Fruit fly (Drosophila melanogaster) whole organism, embryonic: ENCODE results near the gene Dhps.

Experiments
- B-H1 ChIP-seq: fragments of 200-800 bp; sonication (Bioruptor generic); IDR thresholded peaks from 3 replicates; pipeline ENCODE4 v1.3.6; 2022; ENCODE audit warnings: missing biosample characterization, missing genetic modification characterization
- CG10366 ChIP-seq: fragments of 200-800 bp; sonication (Bioruptor generic); IDR thresholded peaks from 2 replicates; pipeline ENCODE4 v1.3.6; 2022; ENCODE audit warnings: missing biosample characterization, missing genetic modification characterization
- CG11247 ChIP-seq: fragments of 200-800 bp; sonication (Bioruptor generic); IDR thresholded peaks from 2 replicates; pipeline ENCODE4 v1.3.6; 2022; ENCODE audit warnings: missing biosample characterization, missing genetic modification characterization
- CG11504 ChIP-seq: fragments of 200-800 bp; sonication (Bioruptor generic); optimal IDR thresholded peaks from 3 replicates; lab custom pipeline; 2019; ENCODE audit warnings: missing biosample characterization, mild to moderate bottlenecking, missing genetic modification characterization, moderate library complexity
- CG12071 ChIP-seq: fragments of 200-800 bp; sonication (Bioruptor generic); optimal IDR thresholded peaks from 3 replicates; lab custom pipeline; 2018; ENCODE audit warnings: missing biosample characterization, mild to moderate bottlenecking, missing genetic modification characterization
- CG12299 ChIP-seq: fragments of 200-800 bp; sonication (Bioruptor generic); optimal IDR thresholded peaks from 2 replicates; lab custom pipeline; 2018; ENCODE audit warnings: missing biosample characterization, mild to moderate bottlenecking, missing genetic modification characterization
- CG13123 ChIP-seq: fragments of 200-800 bp; sonication (Bioruptor generic); optimal IDR thresholded peaks from 2 replicates; lab custom pipeline; 2016; ENCODE audit warnings: missing biosample characterization, missing genetic modification characterization
- CG13287 ChIP-seq: fragments of 200-800 bp; sonication (Bioruptor generic); IDR thresholded peaks from 2 replicates; pipeline ENCODE4 v1.3.6; 2022; ENCODE audit warnings: missing biosample characterization, missing genetic modification characterization; ENCODE audit not compliant: partially characterized antibody
- CG14441 ChIP-seq: fragments of 200-800 bp; sonication (Bioruptor generic); IDR thresholded peaks from 2 replicates; pipeline ENCODE4 v1.3.6; 2022; ENCODE audit warnings: missing biosample characterization, missing genetic modification characterization
- CG1603 ChIP-seq: fragments of 200-800 bp; sonication (Bioruptor generic); optimal IDR thresholded peaks from 2 replicates; lab custom pipeline; 2019; ENCODE audit warnings: missing biosample characterization, mild to moderate bottlenecking, missing genetic modification characterization, moderate library complexity
- CG17612 ChIP-seq: fragments of 200-800 bp; sonication (Bioruptor generic); IDR thresholded peaks from 2 replicates; pipeline ENCODE4 v1.3.6; 2022; ENCODE audit warnings: missing biosample characterization, missing genetic modification characterization
- CG18619 ChIP-seq: fragments of 200-800 bp; sonication (Bioruptor generic); optimal IDR thresholded peaks from 3 replicates; lab custom pipeline; 2017; ENCODE audit warnings: missing biosample characterization, mild to moderate bottlenecking, missing genetic modification characterization
- CG2120 ChIP-seq: fragments of 200-800 bp; sonication (Bioruptor generic); optimal IDR thresholded peaks from 3 replicates; lab custom pipeline; 2016; ENCODE audit warnings: missing biosample characterization, missing genetic modification characterization
- CG31388 ChIP-seq: fragments of 200-800 bp; sonication (Bioruptor generic); optimal IDR thresholded peaks from 2 replicates; lab custom pipeline; 2016; ENCODE audit warnings: missing biosample characterization, missing genetic modification characterization
- CG32767 ChIP-seq: fragments of 200-800 bp; sonication (Bioruptor generic); IDR thresholded peaks from 2 replicates; pipeline ENCODE4 v1.3.6; 2022; ENCODE audit warnings: missing biosample characterization, missing genetic modification characterization
- CG3847 ChIP-seq: fragments of 200-800 bp; sonication (Bioruptor generic); IDR thresholded peaks from 2 replicates; pipeline ENCODE4 v1.3.6; 2022; ENCODE audit warnings: missing biosample characterization, missing genetic modification characterization
- CG6175 ChIP-seq: fragments of 200-800 bp; sonication (Bioruptor generic); IDR thresholded peaks from 3 replicates; pipeline ENCODE4 v1.3.6; 2022; ENCODE audit warnings: missing biosample characterization, missing genetic modification characterization
- CG6683 ChIP-seq: fragments of 200-800 bp; sonication (Bioruptor generic); optimal IDR thresholded peaks from 2 replicates; lab custom pipeline; 2017; ENCODE audit warnings: missing biosample characterization, mild to moderate bottlenecking, missing genetic modification characterization, missing genetic modification reagents
- CG7372 ChIP-seq: fragments of 200-800 bp; sonication (Bioruptor generic); IDR thresholded peaks from 2 replicates; pipeline ENCODE4 v1.3.6; 2022; ENCODE audit warnings: missing biosample characterization, missing genetic modification characterization
- CG8089 ChIP-seq: fragments of 200-800 bp; sonication (Bioruptor generic); optimal IDR thresholded peaks from 3 replicates; lab custom pipeline; 2016; ENCODE audit warnings: missing biosample characterization, missing genetic modification characterization
- CG9817 ChIP-seq: fragments of 200-800 bp; sonication (Bioruptor generic); optimal IDR thresholded peaks from 2 replicates; lab custom pipeline; 2018; ENCODE audit warnings: missing biosample characterization, mild to moderate bottlenecking, missing genetic modification characterization, moderate library complexity
- CkIIα-i1 ChIP-seq: fragments of 200-800 bp; sonication (Bioruptor generic); IDR thresholded peaks from 2 replicates; pipeline ENCODE4 v1.3.6; 2022; ENCODE audit warnings: missing biosample characterization, missing genetic modification characterization
- Deaf1 ChIP-seq: fragments of 200-800 bp; optimal IDR thresholded peaks from 3 replicates; lab custom pipeline; 2019; ENCODE audit warnings: missing biosample characterization, mild to moderate bottlenecking, missing genetic modification characterization, moderate library complexity
- Dll ChIP-seq: fragments of 200-800 bp; sonication (Bioruptor generic); IDR thresholded peaks from 4 replicates; pipeline ENCODE4 v1.3.6; 2022; ENCODE audit warnings: missing biosample characterization, missing genetic modification characterization; ENCODE audit not compliant: partially characterized antibody
- Ets65A ChIP-seq: fragments of 200-800 bp; sonication (Bioruptor generic); peaks from one replicate; lab custom pipeline; 2016; ENCODE audit warnings: missing biosample characterization, missing genetic modification characterization
- Fer1 ChIP-seq: fragments of 200-800 bp; sonication (Bioruptor generic); optimal IDR thresholded peaks from 2 replicates; lab custom pipeline; 2017; ENCODE audit warnings: missing biosample characterization, mild to moderate bottlenecking, missing genetic modification characterization
- Fer3 ChIP-seq: fragments of 200-800 bp; sonication (Bioruptor generic); optimal IDR thresholded peaks from 2 replicates; lab custom pipeline; 2018; ENCODE audit warnings: missing biosample characterization, mild to moderate bottlenecking, missing genetic modification characterization, moderate library complexity
- H2.0 ChIP-seq: fragments of 200-800 bp; sonication (Bioruptor generic); IDR thresholded peaks from 2 replicates; pipeline ENCODE4 v1.3.6; 2022; ENCODE audit warnings: missing biosample characterization, missing genetic modification characterization
- Hr51 ChIP-seq, 2 experiments: fragments of 200-800 bp; sonication (Bioruptor generic); optimal IDR thresholded peaks; 2 replicates in 1 of 2; 3 replicates in 1 of 2; lab custom pipeline; 2016 to 2018; ENCODE audit warnings: missing biosample characterization in 2 of 2, missing genetic modification characterization in 2 of 2, mild to moderate bottlenecking in 1 of 2, moderate library complexity in 1 of 2
- Jarid2 ChIP-seq: fragments of 200-800 bp; sonication (Bioruptor generic); optimal IDR thresholded peaks from 3 replicates; lab custom pipeline; 2017; ENCODE audit warnings: mild to moderate bottlenecking, missing biosample characterization, missing genetic modification reagents, missing genetic modification characterization
- Max ChIP-seq: fragments of 200-800 bp; sonication (Bioruptor generic); optimal IDR thresholded peaks from 2 replicates; lab custom pipeline; 2016; ENCODE audit warnings: missing biosample characterization, mild to moderate bottlenecking, missing genetic modification characterization
- NC2β ChIP-seq: fragments of 200-800 bp; sonication (Bioruptor generic); optimal IDR thresholded peaks from 2 replicates; lab custom pipeline; 2016; ENCODE audit warnings: missing biosample characterization, missing genetic modification characterization
- NfI ChIP-seq: fragments of 200-800 bp; sonication (Bioruptor generic); optimal IDR thresholded peaks from 3 replicates; lab custom pipeline; 2018; ENCODE audit warnings: missing biosample characterization, mild to moderate bottlenecking, missing genetic modification characterization, moderate library complexity
- Scr ChIP-seq: fragments of 200-800 bp; sonication (Bioruptor generic); IDR thresholded peaks from 2 replicates; pipeline ENCODE4 v1.3.6; 2022; ENCODE audit warnings: missing biosample characterization, missing genetic modification characterization; ENCODE audit not compliant: partially characterized antibody
- Spps ChIP-seq: fragments of 200-800 bp; sonication (Bioruptor generic); optimal IDR thresholded peaks from 2 replicates; lab custom pipeline; 2018; ENCODE audit warnings: missing biosample characterization, mild to moderate bottlenecking, missing genetic modification characterization
- abd-A ChIP-seq: fragments of 200-800 bp; sonication (Bioruptor generic); optimal IDR thresholded peaks from 3 replicates; lab custom pipeline; 2019; ENCODE audit warnings: missing biosample characterization, mild to moderate bottlenecking, missing genetic modification characterization, moderate library complexity
- bbx ChIP-seq: fragments of 200-800 bp; sonication (Bioruptor generic); IDR thresholded peaks from 2 replicates; pipeline ENCODE4 v1.3.6; 2022; ENCODE audit warnings: missing biosample characterization, missing genetic modification characterization; ENCODE audit not compliant: partially characterized antibody
- cato ChIP-seq: fragments of 200-800 bp; sonication (Bioruptor generic); optimal IDR thresholded peaks from 2 replicates; lab custom pipeline; 2016; ENCODE audit warnings: missing biosample characterization, missing genetic modification characterization, borderline replicate concordance
- esg ChIP-seq: fragments of 200-800 bp; sonication (Bioruptor generic); conservative IDR thresholded peaks from 2 replicates; pipeline ENCODE4 v1.3.6; 2022; ENCODE audit warnings: missing biosample characterization, missing genetic modification characterization
- h ChIP-seq: fragments of >200 bp; optimal IDR thresholded peaks from 2 replicates; lab custom pipeline; 2017
- jigr1 ChIP-seq: fragments of 200-800 bp; sonication (Bioruptor generic); IDR thresholded peaks from 3 replicates; pipeline ENCODE4 v1.3.6; 2022; ENCODE audit warnings: missing biosample characterization, missing genetic modification characterization
- knrl ChIP-seq: fragments of 200-800 bp; sonication (Bioruptor generic); IDR thresholded peaks from 3 replicates; pipeline ENCODE4 v1.3.6; 2022; ENCODE audit warnings: missing biosample characterization, missing genetic modification characterization; ENCODE audit not compliant: partially characterized antibody
- mam ChIP-seq: fragments of 200-800 bp; sonication (Bioruptor generic); optimal IDR thresholded peaks from 3 replicates; lab custom pipeline; 2016; ENCODE audit warnings: missing biosample characterization, missing genetic modification characterization
- onecut ChIP-seq: fragments of 200-800 bp; sonication (Bioruptor generic); IDR thresholded peaks from 2 replicates; pipeline ENCODE4 v1.3.6; 2022; ENCODE audit warnings: missing biosample characterization, missing genetic modification characterization
- pzg ChIP-seq: fragments of 200-800 bp; sonication (Bioruptor generic); optimal IDR thresholded peaks from 3 replicates; lab custom pipeline; 2018; ENCODE audit warnings: missing biosample characterization, mild to moderate bottlenecking, missing genetic modification characterization, moderate library complexity
- shn ChIP-seq: fragments of 200-800 bp; sonication (Bioruptor generic); optimal IDR thresholded peaks from 3 replicates; lab custom pipeline; 2016; ENCODE audit warnings: missing biosample characterization, missing genetic modification characterization
- sna ChIP-seq: fragments of 200-800 bp; sonication (Bioruptor generic); IDR thresholded peaks from 2 replicates; pipeline ENCODE4 v1.3.6; 2022; ENCODE audit warnings: missing biosample characterization, missing genetic modification characterization; ENCODE audit not compliant: partially characterized antibody
- tgo ChIP-seq: fragments of 200-800 bp; sonication (Bioruptor generic); IDR thresholded peaks from 3 replicates; pipeline ENCODE4 v1.3.6; 2022; ENCODE audit warnings: missing biosample characterization, missing genetic modification characterization
- zen2 ChIP-seq: fragments of 200-800 bp; sonication (Bioruptor generic); IDR thresholded peaks from 3 replicates; pipeline ENCODE4 v1.3.6; 2022; ENCODE audit warnings: missing biosample characterization, missing genetic modification characterization; ENCODE audit not compliant: partially characterized antibody

Gene Dhps

dm6 chr3L:8177795-8178564, 20.0 kb upstream of the Dhps start, which contains the start of gene Nmt (continued):
- TF ChIP-seq cato (GFP tag; lab: Kevin White, UChicago): no peak
- peak; percentile 13; the same call in 1 of the 3 replicates for TF ChIP-seq B-H1 (GFP tag; lab: Robert Waterston, UW)
- TF ChIP-seq bbx: peak; percentile 82
- TF ChIP-seq CG32767: no peak
- TF ChIP-seq CG18619: no peak
- TF ChIP-seq esg (GFP tag; lab: Robert Waterston, UW): peak; percentile 42; the same call in 1 of the 2 replicates
- TF ChIP-seq CG12299: no peak
- peak; percentile 77 for TF ChIP-seq pzg
- TF ChIP-seq CG31388 (GFP tag; lab: Kevin White, UChicago): no peak
- TF ChIP-seq CG6683: no peak
- TF ChIP-seq onecut (GFP tag; lab: Robert Waterston, UW): no peak
- peak; percentile 25 for TF ChIP-seq CG3847 (GFP tag; lab: Robert Waterston, UW)
- peak; percentile 80 for TF ChIP-seq zen2 (GFP tag; lab: Robert Waterston, UW)
- TF ChIP-seq Max (GFP tag; lab: Kevin White, UChicago): no peak
- TF ChIP-seq sna: peak; percentile 75
- TF ChIP-seq Fer1 (GFP tag; lab: Kevin White, UChicago): no peak
- no peak for TF ChIP-seq CG12071
- peak; percentile 64; the same call in 1 of the 2 replicates for TF ChIP-seq H2.0
- TF ChIP-seq Dll (GFP tag; lab: Robert Waterston, UW): peak; percentile 82
- TF ChIP-seq NC2β (GFP tag; lab: Kevin White, UChicago): no peak
- no peak for TF ChIP-seq jigr1
- TF ChIP-seq h (lab: Kevin White, UChicago): no peak
- no peak for TF ChIP-seq tgo (GFP tag; lab: Robert Waterston, UW)
- TF ChIP-seq CG17612 (GFP tag; lab: Robert Waterston, UW): no peak
- TF ChIP-seq CG11247 (GFP tag; lab: Robert Waterston, UW): no peak
- peak; percentile 2 for TF ChIP-seq CG9817
- TF ChIP-seq Fer3 (tag; lab: Kevin White, UChicago): peak; percentile 39
- no peak for TF ChIP-seq Spps (tag; lab: Kevin White, UChicago)
- no peak for TF ChIP-seq Deaf1 (tag; lab: Kevin White, UChicago)
- TF ChIP-seq CG11504 (tag; lab: Kevin White, UChicago): no peak
- peak; percentile 38 for TF ChIP-seq mam (GFP tag; lab: Kevin White, UChicago)
- no peak for TF ChIP-seq CG6175 (GFP tag; lab: Robert Waterston, UW)
- TF ChIP-seq Hr51 (GFP tag; optimal IDR thresholded peaks at IDR 0.05; lab: Kevin White, UChicago): no peak
- TF ChIP-seq CG13123 (GFP tag; lab: Kevin White, UChicago): no peak
- no peak for TF ChIP-seq Jarid2 (GFP tag; lab: Kevin White, UChicago)
- TF ChIP-seq CG14441 (GFP tag; lab: Robert Waterston, UW): no peak
- no peak for TF ChIP-seq CkIIα-i1 (GFP tag; lab: Robert Waterston, UW)
- peak; percentile 90 for TF ChIP-seq Ets65A
- TF ChIP-seq CG7372 (GFP tag; lab: Robert Waterston, UW): no peak
- TF ChIP-seq shn (GFP tag; lab: Kevin White, UChicago): no peak
- peak; percentile 33 for TF ChIP-seq CG1603 (tag; lab: Kevin White, UChicago)
- TF ChIP-seq abd-A (tag; lab: Kevin White, UChicago): no peak
- peak; percentile 67; the same call in 2 of the 3 replicates for TF ChIP-seq knrl (GFP tag; lab: Robert Waterston, UW)
- TF ChIP-seq CG13287 (GFP tag; lab: Robert Waterston, UW): peak; percentile 83
- TF ChIP-seq CG8089 (GFP tag; lab: Kevin White, UChicago): no peak
- TF ChIP-seq NfI (GFP tag; lab: Kevin White, UChicago): no peak
- TF ChIP-seq Scr (GFP tag; lab: Robert Waterston, UW): peak; percentile 75
- peak; percentile 67 for TF ChIP-seq CG2120
- peak; percentile 70 for TF ChIP-seq CG10366
